Worm (Caenorhabditis elegans): Measurements from ENCODE around the gene C09F9.2.

The C09F9.2 gene

ce11 chrII:14705956-14706355 lies 641 bp downstream of the C09F9.2 start:
- TF ChIP-seq unc-55 (GFP tag; optimal IDR thresholded peaks at IDR 0.05) (peak; percentile 5), ahr-1 (tag; optimal IDR thresholded peaks at IDR 0.05) (no peak), nfya-1 (tag; optimal IDR thresholded peaks at IDR 0.05) (no peak)

- TF ChIP-seq sox-4 (tag; optimal IDR thresholded peaks at IDR 0.05) (no peak), hlh-8 (tag; optimal IDR thresholded peaks at IDR 0.05) (no peak), F13H6.1 (tag; optimal IDR thresholded peaks at IDR 0.05) (no peak), hlh-30 (tag; optimal IDR thresholded peaks at IDR 0.05; ENCODE audit: insufficient read depth) (no peak), Y22D7AL.16 (tag; optimal IDR thresholded peaks at IDR 0.05) (no peak), ceh-24 (tag; optimal IDR thresholded peaks at IDR 0.05) (no peak), ceh-2 (tag; optimal IDR thresholded peaks at IDR 0.05) (no peak), ttx-3 (tag; optimal IDR thresholded peaks at IDR 0.05) (no peak), nhr-232 (tag; optimal IDR thresholded peaks at IDR 0.05) (no peak), hlh-13 (GFP tag; optimal IDR thresholded peaks at IDR 0.05) (no peak), sdc-2 (tag; optimal IDR thresholded peaks at IDR 0.05) (no peak), K09A11.1 (tag; optimal IDR thresholded peaks at IDR 0.05; ENCODE audit: insufficient read depth) (no peak), unc-3 (GFP tag; conservative IDR thresholded peaks at IDR 0.05) (no peak), unc-3 (tag; optimal IDR thresholded peaks at IDR 0.05) (no peak), pqm-1 (tag; optimal IDR thresholded peaks at IDR 0.05) (no peak), fkh-10 (GFP tag; optimal IDR thresholded peaks at IDR 0.05) (no peak), lin-11 (tag; optimal IDR thresholded peaks at IDR 0.05) (no peak), K02D7.2 (tag; optimal IDR thresholded peaks at IDR 0.05) (no peak), ceh-45 (GFP tag; IDR thresholded peaks at IDR 0.05) (no peak), hlh-6 (tag; optimal IDR thresholded peaks at IDR 0.05) (no peak), elt-2 (tag; optimal IDR thresholded peaks at IDR 0.05) (no peak)
Measured at ce11 chrII:14706479-14706878, 1.2 kb downstream of the C09F9.2 start.

- TF ChIP-seq T23F11.4 (GFP tag; optimal IDR thresholded peaks at IDR 0.05): no peak
- no peak for TF ChIP-seq nhr-11 (tag; optimal IDR thresholded peaks at IDR 0.05)
Measured at ce11 chrII:14728119-14728518, 22.8 kb downstream of the C09F9.2 start.

- TF ChIP-seq ahr-1 (tag; optimal IDR thresholded peaks at IDR 0.05) (no peak), syd-9 (tag; optimal IDR thresholded peaks at IDR 0.05) (no peak), hlh-15 (tag; optimal IDR thresholded peaks at IDR 0.05) (no peak), sdc-2 (tag; optimal IDR thresholded peaks at IDR 0.05) (no peak), lim-6 (tag; optimal IDR thresholded peaks at IDR 0.05) (no peak), pax-1 (tag; optimal IDR thresholded peaks at IDR 0.05) (no peak), hlh-6 (tag; optimal IDR thresholded peaks at IDR 0.05) (no peak), odd-2 (tag; optimal IDR thresholded peaks at IDR 0.05) (no peak), hlh-8 (tag; optimal IDR thresholded peaks at IDR 0.05) (no peak), ceh-6 (GFP tag; optimal IDR thresholded peaks at IDR 0.05) (no peak), ceh-22 (tag; optimal IDR thresholded peaks at IDR 0.05) (no peak), unc-86 (tag; optimal IDR thresholded peaks at IDR 0.05) (no peak), elt-4 (tag; optimal IDR thresholded peaks at IDR 0.05) (no peak), fkh-6 (tag; optimal IDR thresholded peaks at IDR 0.05) (no peak), nfya-1 (tag; optimal IDR thresholded peaks at IDR 0.05) (no peak), unc-3 (GFP tag; conservative IDR thresholded peaks at IDR 0.05) (no peak), unc-3 (tag; optimal IDR thresholded peaks at IDR 0.05) (no peak), ceh-14 (tag; optimal IDR thresholded peaks at IDR 0.05) (no peak), ceh-9 (tag; optimal IDR thresholded peaks at IDR 0.05) (no peak), hlh-30 (tag; optimal IDR thresholded peaks at IDR 0.05; ENCODE audit: insufficient read depth) (no peak)
Measured at ce11 chrII:14733424-14733823, 28.1 kb downstream of the C09F9.2 start, which contains the start of gene glna-1. Gene glna-1 (minus strand): TSS chrII:14733524.

Data from whole organism, late embryonic.